Worm (Caenorhabditis elegans) whole organism, L3 larva: ENCODE results near the gene C47A4.5.
A peak's percentile ranks its signal among the peaks of the same experiment; 100 is the strongest.

Experiments
- aly-2 ChIP-seq: fragments of 150-350 bp; optimal IDR thresholded peaks from 2 replicates; lab custom pipeline; 2014; ENCODE audit warnings: missing biosample characterization, missing genetic modification characterization
- ceh-28 ChIP-seq: fragments of 150-350 bp; optimal IDR thresholded peaks from 2 replicates; lab custom pipeline; 2014; ENCODE audit warnings: missing biosample characterization, missing genetic modification reagents, missing genetic modification characterization
- egl-27 ChIP-seq: sonication (generic microtip); optimal IDR thresholded peaks from 4 replicates; lab custom pipeline; 2017; ENCODE audit warnings: missing biosample characterization, missing genetic modification reagents, missing genetic modification characterization
- egl-5 ChIP-seq: fragments of 150-350 bp; optimal IDR thresholded peaks from 2 replicates; lab custom pipeline; 2017; ENCODE audit warnings: missing biosample characterization, missing genetic modification reagents, missing genetic modification characterization, inconsistent platforms
- elt-1 ChIP-seq: fragments of 150-350 bp; optimal IDR thresholded peaks from 2 replicates; lab custom pipeline; 2014; ENCODE audit warnings: missing biosample characterization, missing genetic modification characterization
- fos-1 ChIP-seq: fragments of 150-350 bp; optimal IDR thresholded peaks from 2 replicates; lab custom pipeline; 2014; ENCODE audit warnings: missing biosample characterization, missing genetic modification characterization
- lin-15B ChIP-seq: fragments of 150-350 bp; optimal IDR thresholded peaks from 2 replicates; lab custom pipeline; 2014; ENCODE audit warnings: missing biosample characterization, missing genetic modification characterization
- mml-1 ChIP-seq: fragments of 150-350 bp; sonication (generic microtip); optimal IDR thresholded peaks from 3 replicates; lab custom pipeline; 2014; ENCODE audit warnings: missing biosample characterization, missing genetic modification characterization
- nhr-11 ChIP-seq: fragments of 150-350 bp; optimal IDR thresholded peaks from 2 replicates; lab custom pipeline; 2014; ENCODE audit warnings: missing biosample characterization, missing genetic modification characterization
- nhr-23 ChIP-seq: fragments of 150-350 bp; optimal IDR thresholded peaks from 2 replicates; lab custom pipeline; 2014; ENCODE audit warnings: missing biosample characterization, missing genetic modification reagents, missing genetic modification characterization
- nhr-237 ChIP-seq: fragments of 150-350 bp; optimal IDR thresholded peaks from 2 replicates; lab custom pipeline; 2014; ENCODE audit warnings: missing biosample characterization, missing genetic modification characterization
- nhr-25 ChIP-seq: sonication (generic microtip); optimal IDR thresholded peaks from 2 replicates; lab custom pipeline; 2017; ENCODE audit warnings: missing biosample characterization, missing genetic modification characterization
- nhr-76 ChIP-seq: fragments of 150-350 bp; sonication (generic microtip); optimal IDR thresholded peaks from 5 replicates; lab custom pipeline; 2014; ENCODE audit warnings: missing biosample characterization, missing genetic modification characterization
- pqm-1 ChIP-seq: fragments of 150-350 bp; optimal IDR thresholded peaks from 2 replicates; lab custom pipeline; 2017; ENCODE audit warnings: missing biosample characterization, missing genetic modification characterization, inconsistent platforms
- sea-2 ChIP-seq: fragments of 150-350 bp; sonication (generic microtip); optimal IDR thresholded peaks from 4 replicates; lab custom pipeline; 2014; ENCODE audit warnings: missing biosample characterization, missing genetic modification reagents, missing genetic modification characterization
- snpc-4 ChIP-seq: fragments of 150-350 bp; optimal IDR thresholded peaks from 2 replicates; lab custom pipeline; 2014; ENCODE audit warnings: missing biosample characterization, missing genetic modification characterization
- unc-39 ChIP-seq: sonication (generic microtip); optimal IDR thresholded peaks from 4 replicates; lab custom pipeline; 2017; ENCODE audit warnings: missing biosample characterization, missing genetic modification characterization

Gene C47A4.5

ce11 chrIV:13788652-13789051, 43.1 kb downstream of the C47A4.5 start, which contains the start of the genes sas-6 and Y45F10D.7 (continued):
- TF ChIP-seq snpc-4 = peak; percentile 75
- peak; percentile 5 for TF ChIP-seq pqm-1
- TF ChIP-seq nhr-237 (tag; lab: Kevin White, UChicago) = no peak
- no peak for TF ChIP-seq fos-1 (tag; lab: Kevin White, UChicago)
- TF ChIP-seq egl-5 = peak; percentile 86
- no peak for TF ChIP-seq elt-1 (tag; lab: Kevin White, UChicago)
- TF ChIP-seq mml-1 (tag; lab: Kevin White, UChicago) = no peak
- TF ChIP-seq nhr-11 (tag; lab: Kevin White, UChicago) = no peak
- TF ChIP-seq nhr-25 (tag; lab: Kevin White, UChicago) = peak; percentile 61
- TF ChIP-seq egl-27 (tag; lab: Kevin White, UChicago) = no peak
- no peak for TF ChIP-seq unc-39
- no peak for TF ChIP-seq sea-2 (GFP tag; lab: Kevin White, UChicago)
- no peak for TF ChIP-seq ceh-28
- no peak for TF ChIP-seq nhr-76 (tag; lab: Kevin White, UChicago)
- peak; percentile 81 for TF ChIP-seq lin-15B (tag; lab: Kevin White, UChicago)
- peak; percentile 59 for TF ChIP-seq nhr-23 (tag; lab: Kevin White, UChicago)

ce11 chrIV:13795249-13795909, 49.9 kb downstream of the C47A4.5 start:
- TF ChIP-seq fos-1 (tag; lab: Kevin White, UChicago) = no peak
- TF ChIP-seq aly-2 = peak; percentile 83
